Fruit fly (Drosophila melanogaster) whole organism, embryonic: ENCODE data around the gene CG6168.

Source experiments
- Bgb ChIP-seq: fragments of 200-800 bp; sonication (Bioruptor generic); IDR thresholded peaks from 2 replicates; pipeline ENCODE4 v1.3.6; 2022; ENCODE audit warnings: missing biosample characterization, missing genetic modification characterization; ENCODE audit not compliant: partially characterized antibody
- CG10366 ChIP-seq: fragments of 200-800 bp; sonication (Bioruptor generic); IDR thresholded peaks from 2 replicates; pipeline ENCODE4 v1.3.6; 2022; ENCODE audit warnings: missing biosample characterization, missing genetic modification characterization
- CG10959 ChIP-seq: fragments of 200-800 bp; sonication (Bioruptor generic); IDR thresholded peaks from 2 replicates; pipeline ENCODE4 v1.3.6; 2022; ENCODE audit warnings: missing biosample characterization, missing genetic modification characterization
- CG12391 ChIP-seq: fragments of 200-800 bp; sonication (Bioruptor generic); optimal IDR thresholded peaks from 3 replicates; lab custom pipeline; 2018; ENCODE audit warnings: missing biosample characterization, mild to moderate bottlenecking, missing genetic modification characterization, moderate library complexity
- CG12744 ChIP-seq: fragments of 200-800 bp; sonication (Bioruptor generic); optimal IDR thresholded peaks from 2 replicates; lab custom pipeline; 2016; ENCODE audit warnings: missing biosample characterization, missing genetic modification characterization
- CG13123 ChIP-seq: fragments of 200-800 bp; sonication (Bioruptor generic); optimal IDR thresholded peaks from 2 replicates; lab custom pipeline; 2016; ENCODE audit warnings: missing biosample characterization, missing genetic modification characterization
- CG13287 ChIP-seq: fragments of 200-800 bp; sonication (Bioruptor generic); IDR thresholded peaks from 2 replicates; pipeline ENCODE4 v1.3.6; 2022; ENCODE audit warnings: missing biosample characterization, missing genetic modification characterization; ENCODE audit not compliant: partially characterized antibody
- CG14014 ChIP-seq: fragments of 200-800 bp; sonication (Bioruptor generic); IDR thresholded peaks from 2 replicates; pipeline ENCODE4 v1.3.6; 2022; ENCODE audit warnings: missing biosample characterization, missing genetic modification characterization
- CG14965 ChIP-seq: fragments of 200-800 bp; sonication (Bioruptor generic); optimal IDR thresholded peaks from 2 replicates; lab custom pipeline; 2016; ENCODE audit warnings: missing biosample characterization, missing genetic modification characterization, borderline replicate concordance
- CG16813 ChIP-seq: fragments of 200-800 bp; sonication (Bioruptor generic); IDR thresholded peaks from 3 replicates; pipeline ENCODE4 v1.3.6; 2022; ENCODE audit warnings: missing biosample characterization, missing genetic modification characterization; ENCODE audit not compliant: partially characterized antibody
- CG17186 ChIP-seq: fragments of 200-800 bp; sonication (Bioruptor generic); optimal IDR thresholded peaks from 3 replicates; lab custom pipeline; 2017; ENCODE audit warnings: missing biosample characterization, missing genetic modification reagents, missing genetic modification characterization
- CG2199 ChIP-seq: fragments of 200-800 bp; sonication (Bioruptor generic); IDR thresholded peaks from 3 replicates; pipeline ENCODE4 v1.3.6; 2022; ENCODE audit warnings: missing biosample characterization, missing genetic modification characterization
- CG3065 ChIP-seq: fragments of 200-800 bp; sonication (Bioruptor generic); optimal IDR thresholded peaks from 2 replicates; lab custom pipeline; 2016; ENCODE audit warnings: missing biosample characterization, missing genetic modification characterization
- CG34376 ChIP-seq: fragments of 200-800 bp; sonication (Bioruptor generic); optimal IDR thresholded peaks from 2 replicates; lab custom pipeline; 2018; ENCODE audit warnings: missing biosample characterization, mild to moderate bottlenecking, missing genetic modification characterization
- CG3847 ChIP-seq: fragments of 200-800 bp; sonication (Bioruptor generic); IDR thresholded peaks from 2 replicates; pipeline ENCODE4 v1.3.6; 2022; ENCODE audit warnings: missing biosample characterization, missing genetic modification characterization
- CG4854 ChIP-seq: fragments of 200-800 bp; sonication (Bioruptor generic); optimal IDR thresholded peaks from 2 replicates; lab custom pipeline; 2016; ENCODE audit warnings: missing biosample characterization, missing genetic modification characterization, inconsistent platforms
- CG6654 ChIP-seq: fragments of 200-800 bp; sonication (Bioruptor generic); optimal IDR thresholded peaks from 2 replicates; lab custom pipeline; 2017; ENCODE audit warnings: missing biosample characterization, mild to moderate bottlenecking, missing genetic modification characterization
- CG6683 ChIP-seq: fragments of 200-800 bp; sonication (Bioruptor generic); optimal IDR thresholded peaks from 2 replicates; lab custom pipeline; 2017; ENCODE audit warnings: missing biosample characterization, mild to moderate bottlenecking, missing genetic modification characterization, missing genetic modification reagents
- CG6765 ChIP-seq: fragments of 200-800 bp; sonication (Bioruptor generic); optimal IDR thresholded peaks from 3 replicates; lab custom pipeline; 2017; ENCODE audit warnings: missing biosample characterization, mild to moderate bottlenecking, missing genetic modification characterization
- CG9817 ChIP-seq: fragments of 200-800 bp; sonication (Bioruptor generic); optimal IDR thresholded peaks from 2 replicates; lab custom pipeline; 2018; ENCODE audit warnings: missing biosample characterization, mild to moderate bottlenecking, missing genetic modification characterization, moderate library complexity
- CHES-1-like ChIP-seq: fragments of 200-800 bp; sonication (Bioruptor generic); optimal IDR thresholded peaks from 2 replicates; lab custom pipeline; 2016; ENCODE audit warnings: missing biosample characterization, missing genetic modification characterization
- CTCF ChIP-seq: fragments of 200-800 bp; sonication (Bioruptor generic); optimal IDR thresholded peaks from 2 replicates; lab custom pipeline; 2017; ENCODE audit warnings: missing biosample characterization, mild to moderate bottlenecking, missing genetic modification characterization, moderate library complexity
- D19A ChIP-seq: fragments of 200-800 bp; optimal IDR thresholded peaks from 3 replicates; lab custom pipeline; 2019; ENCODE audit warnings: missing biosample characterization, mild to moderate bottlenecking, missing genetic modification characterization, moderate library complexity
- Dip3 ChIP-seq: fragments of 200-800 bp; sonication (Bioruptor generic); optimal IDR thresholded peaks from 3 replicates; lab custom pipeline; 2016; ENCODE audit warnings: missing biosample characterization, missing genetic modification characterization
- Dref ChIP-seq: fragments of 200-800 bp; sonication (Bioruptor generic); IDR thresholded peaks from 2 replicates; pipeline ENCODE4 v1.3.6; 2022; ENCODE audit warnings: missing biosample characterization, missing genetic modification characterization
- Hmx ChIP-seq: fragments of 200-800 bp; sonication (Bioruptor generic); optimal IDR thresholded peaks from 2 replicates; lab custom pipeline; 2016; ENCODE audit warnings: missing biosample characterization, missing genetic modification characterization
- NFAT ChIP-seq: fragments of 200-800 bp; sonication (Bioruptor generic); IDR thresholded peaks from 2 replicates; pipeline ENCODE4 v1.3.6; 2022; ENCODE audit warnings: missing biosample characterization, missing genetic modification characterization
- NfI ChIP-seq: fragments of 200-800 bp; sonication (Bioruptor generic); optimal IDR thresholded peaks from 3 replicates; lab custom pipeline; 2018; ENCODE audit warnings: missing biosample characterization, mild to moderate bottlenecking, missing genetic modification characterization, moderate library complexity
- Ravus ChIP-seq: fragments of 200-800 bp; sonication (Bioruptor generic); IDR thresholded peaks from 2 replicates; pipeline ENCODE4 v1.3.6; 2022; ENCODE audit warnings: missing biosample characterization, missing genetic modification characterization
- Rfx ChIP-seq: fragments of 200-800 bp; sonication (Bioruptor generic); IDR thresholded peaks from 2 replicates; pipeline ENCODE4 v1.3.6; 2022; ENCODE audit warnings: missing biosample characterization, missing genetic modification characterization
- ac ChIP-seq: fragments of 200-800 bp; sonication (Bioruptor generic); optimal IDR thresholded peaks from 3 replicates; lab custom pipeline; 2017; ENCODE audit warnings: missing biosample characterization, mild to moderate bottlenecking, missing genetic modification characterization
- az2 ChIP-seq: fragments of 200-800 bp; sonication (Bioruptor generic); optimal IDR thresholded peaks from 3 replicates; lab custom pipeline; 2016; ENCODE audit warnings: missing biosample characterization, missing genetic modification characterization
- caup ChIP-seq: fragments of 200-800 bp; sonication (Bioruptor generic); optimal IDR thresholded peaks from 3 replicates; lab custom pipeline; 2017; ENCODE audit warnings: missing biosample characterization, mild to moderate bottlenecking, missing genetic modification characterization, moderate library complexity; ENCODE audit not compliant: severe bottlenecking
- corto ChIP-seq: fragments of 200-800 bp; sonication (Bioruptor generic); optimal IDR thresholded peaks from 2 replicates; lab custom pipeline; 2016; ENCODE audit warnings: missing biosample characterization, mild to moderate bottlenecking, missing genetic modification characterization, moderate library complexity
- cwo ChIP-seq: fragments of 200-800 bp; sonication (Bioruptor generic); optimal IDR thresholded peaks from 3 replicates; lab custom pipeline; 2017; ENCODE audit warnings: missing biosample characterization, missing genetic modification characterization, mild to moderate bottlenecking, moderate library complexity, missing genetic modification reagents
- fru ChIP-seq: fragments of >200 bp; optimal IDR thresholded peaks from 2 replicates; lab custom pipeline; 2017
- fu2 ChIP-seq: fragments of 200-800 bp; sonication (Bioruptor generic); optimal IDR thresholded peaks from 2 replicates; lab custom pipeline; 2016; ENCODE audit warnings: missing biosample characterization, missing genetic modification characterization
- gcm2 ChIP-seq: fragments of 200-800 bp; sonication (Bioruptor generic); optimal IDR thresholded peaks from 2 replicates; lab custom pipeline; 2016; ENCODE audit warnings: missing biosample characterization, missing genetic modification characterization
- grn ChIP-seq: fragments of 200-800 bp; sonication (Bioruptor generic); optimal IDR thresholded peaks from 3 replicates; lab custom pipeline; 2017; ENCODE audit warnings: missing biosample characterization, missing genetic modification characterization
- lola ChIP-seq, 3 experiments: fragments of >200 bp in 2 of 3; fragments of 200-800 bp in 1 of 3; sonication (Bioruptor generic) in 1 of 3; optimal IDR thresholded peaks; 2 replicates each; lab custom pipeline; 2017 to 2019; ENCODE audit warnings: missing biosample characterization in 3 of 3, missing genetic modification characterization in 3 of 3, mild to moderate bottlenecking in 1 of 3, moderate library complexity in 1 of 3
- nom ChIP-seq: fragments of 200-800 bp; sonication (Bioruptor generic); optimal IDR thresholded peaks from 2 replicates; lab custom pipeline; 2017; ENCODE audit warnings: missing biosample characterization, missing genetic modification characterization, mild to moderate bottlenecking, moderate library complexity, missing genetic modification reagents
- org-1 ChIP-seq: fragments of 200-800 bp; sonication (Bioruptor generic); optimal IDR thresholded peaks from 2 replicates; lab custom pipeline; 2017; ENCODE audit warnings: missing biosample characterization, missing genetic modification characterization
- pita ChIP-seq: fragments of 200-800 bp; sonication (Bioruptor generic); optimal IDR thresholded peaks from 2 replicates; lab custom pipeline; 2017; ENCODE audit warnings: missing biosample characterization, mild to moderate bottlenecking, missing genetic modification characterization
- pnt ChIP-seq: fragments of 200-800 bp; sonication (Bioruptor generic); optimal IDR thresholded peaks from 3 replicates; lab custom pipeline; 2016; ENCODE audit warnings: missing biosample characterization, missing genetic modification characterization
- schlank ChIP-seq: fragments of 200-800 bp; sonication (Bioruptor generic); optimal IDR thresholded peaks from 2 replicates; lab custom pipeline; 2018; ENCODE audit warnings: missing biosample characterization, mild to moderate bottlenecking, missing genetic modification characterization
- sd ChIP-seq: fragments of 200-800 bp; sonication (Bioruptor generic); optimal IDR thresholded peaks from 3 replicates; lab custom pipeline; 2018; ENCODE audit warnings: missing biosample characterization, mild to moderate bottlenecking, missing genetic modification characterization, moderate library complexity
- ssp ChIP-seq: fragments of 200-800 bp; sonication (Bioruptor generic); IDR thresholded peaks from 2 replicates; pipeline ENCODE4 v1.3.6; 2022; ENCODE audit warnings: missing biosample characterization, missing genetic modification characterization
- trh ChIP-seq: fragments of 200-800 bp; sonication (Bioruptor generic); optimal IDR thresholded peaks from 2 replicates; lab custom pipeline; 2016; ENCODE audit warnings: missing biosample characterization, missing genetic modification characterization
- vvl ChIP-seq: fragments of 200-800 bp; sonication (Bioruptor generic); IDR thresholded peaks from 2 replicates; pipeline ENCODE4 v1.3.6; 2022; ENCODE audit warnings: missing biosample characterization, missing genetic modification characterization
- wdn ChIP-seq: fragments of 200-800 bp; sonication (Bioruptor generic); IDR thresholded peaks from 2 replicates; pipeline ENCODE4 v1.3.6; 2022; ENCODE audit warnings: missing biosample characterization, missing genetic modification characterization

Gene CG6168

dm6 chr3L:11369778-11370684 is 48.5 kb upstream of the CG6168 start (continued):
- TF ChIP-seq CG6765 (GFP tag; lab: Kevin White, UChicago) (no peak), ssp (GFP tag; lab: Robert Waterston, UW) (peak; percentile 30; the same call in 1 of the 2 replicates), wdn (GFP tag; lab: Robert Waterston, UW) (no peak), gcm2 (GFP tag; lab: Kevin White, UChicago) (no peak), CG13123 (GFP tag; lab: Kevin White, UChicago) (no peak), CG9817 (no peak), pnt (no peak), CG6683 (GFP tag; lab: Kevin White, UChicago) (no peak), ac (GFP tag; lab: Kevin White, UChicago) (no peak), CG10366 (GFP tag; lab: Robert Waterston, UW) (no peak), CG2199 (GFP tag; lab: Robert Waterston, UW) (no peak), org-1 (GFP tag; lab: Kevin White, UChicago) (no peak), caup (GFP tag; lab: Kevin White, UChicago) (no peak), Bgb (GFP tag; lab: Robert Waterston, UW) (no peak), vvl (peak; percentile 65), cwo (GFP tag; lab: Kevin White, UChicago) (peak; percentile 34), CG14014 (GFP tag; lab: Robert Waterston, UW) (no peak), Dip3 (GFP tag; lab: Kevin White, UChicago) (no peak), CG13287 (GFP tag; lab: Robert Waterston, UW) (no peak), Rfx (no peak), CG10959 (GFP tag; lab: Robert Waterston, UW) (no peak), NFAT (no peak), NfI (GFP tag; lab: Kevin White, UChicago) (no peak), trh (no peak), corto (GFP tag; lab: Kevin White, UChicago) (peak; percentile 88), Ravus (GFP tag; lab: Robert Waterston, UW) (no peak), D19A (tag; lab: Kevin White, UChicago) (peak; percentile 86), fu2 (GFP tag; lab: Kevin White, UChicago) (no peak), CG3065 (GFP tag; lab: Kevin White, UChicago) (no peak), pita (GFP tag; lab: Kevin White, UChicago) (no peak), Hmx (GFP tag; lab: Kevin White, UChicago) (no peak), CG12744 (GFP tag; lab: Kevin White, UChicago) (no peak), nom (GFP tag; lab: Kevin White, UChicago) (peak; percentile 78), sd (tag; lab: Kevin White, UChicago) (no peak), lola (GFP tag; optimal IDR thresholded peaks at IDR 0.05; lab: Kevin White, UChicago) (peak in 1 of 3 experiments; percentile 21), fru (lab: Kevin White, UChicago) (no peak), CG17186 (GFP tag; lab: Kevin White, UChicago) (no peak), schlank (tag; lab: Kevin White, UChicago) (no peak), CG12391 (tag; lab: Kevin White, UChicago) (peak; percentile 20), CG16813 (no peak), CG3847 (GFP tag; lab: Robert Waterston, UW) (no peak), CG34376 (GFP tag; lab: Kevin White, UChicago) (no peak), CTCF (GFP tag; lab: Kevin White, UChicago) (no peak), CG4854 (GFP tag; lab: Kevin White, UChicago) (no peak), CG6654 (GFP tag; lab: Kevin White, UChicago) (no peak), Dref (GFP tag; lab: Robert Waterston, UW) (no peak), az2 (GFP tag; lab: Kevin White, UChicago) (peak; percentile 8), CG14965 (GFP tag; lab: Kevin White, UChicago) (no peak), grn (no peak), CHES-1-like (GFP tag; lab: Kevin White, UChicago) (no peak)
